Worm (Caenorhabditis elegans): Measurements from ENCODE around the gene F44E5.15.

The F44E5.15 gene

ce11 chrII:11725615-11726014 lies 46.8 kb upstream of the F44E5.15 start:
- no peak for TF ChIP-seq R02D3.7 (tag; optimal IDR thresholded peaks at IDR 0.05)
- TF ChIP-seq nfya-1 (tag; optimal IDR thresholded peaks at IDR 0.05; ENCODE audit: insufficient read depth), result no peak
- no peak for TF ChIP-seq fkh-10 (GFP tag; optimal IDR thresholded peaks at IDR 0.05)
- TF ChIP-seq lsy-12 (tag; optimal IDR thresholded peaks at IDR 0.05), result no peak
- TF ChIP-seq mml-1 (tag; optimal IDR thresholded peaks at IDR 0.05), result no peak
- no peak for TF ChIP-seq pqm-1 (tag; optimal IDR thresholded peaks at IDR 0.05)
- no peak for TF ChIP-seq elt-2 (tag; optimal IDR thresholded peaks at IDR 0.05)
- no peak for TF ChIP-seq nhr-76 (tag; optimal IDR thresholded peaks at IDR 0.05)

- TF ChIP-seq daf-12 (tag; optimal IDR thresholded peaks at IDR 0.05) (no peak), nhr-12 (tag; optimal IDR thresholded peaks at IDR 0.05) (no peak), ztf-4 (tag; optimal IDR thresholded peaks at IDR 0.05) (no peak), unc-39 (tag; optimal IDR thresholded peaks at IDR 0.05) (no peak), skn-1 (tag; optimal IDR thresholded peaks at IDR 0.05) (no peak), ZK546.5 (tag; optimal IDR thresholded peaks at IDR 0.05) (no peak), lin-15B (tag; optimal IDR thresholded peaks at IDR 0.05) (no peak), nhr-11 (tag; optimal IDR thresholded peaks at IDR 0.05) (no peak), egl-27 (tag; optimal IDR thresholded peaks at IDR 0.05) (no peak), ceh-82 (tag; optimal IDR thresholded peaks at IDR 0.05) (no peak), nhr-76 (tag; optimal IDR thresholded peaks at IDR 0.05) (no peak), snpc-4 (tag; optimal IDR thresholded peaks at IDR 0.05) (no peak), ceh-16 (tag; optimal IDR thresholded peaks at IDR 0.05) (no peak), egl-5 (tag; optimal IDR thresholded peaks at IDR 0.05) (no peak), nfya-1 (tag; optimal IDR thresholded peaks at IDR 0.05; ENCODE audit: insufficient read depth) (no peak), fkh-2 (tag; optimal IDR thresholded peaks at IDR 0.05) (no peak), fkh-10 (GFP tag; optimal IDR thresholded peaks at IDR 0.05) (no peak)
These were observed 45.9 kb upstream of the F44E5.15 start, which contains the start of gene F13D12.5 for ce11 chrII:11726470-11727106. TSS of gene F13D12.5 (plus strand) at chrII:11726814.

- TF ChIP-seq egl-27 (tag; optimal IDR thresholded peaks at IDR 0.05), result no peak
- TF ChIP-seq nhr-67 (tag; optimal IDR thresholded peaks at IDR 0.05), result no peak
- no peak for TF ChIP-seq ceh-28 (tag; optimal IDR thresholded peaks at IDR 0.05)
- TF ChIP-seq ztf-4 (tag; optimal IDR thresholded peaks at IDR 0.05), result no peak
- no peak for TF ChIP-seq elt-3 (tag; optimal IDR thresholded peaks at IDR 0.05)
- TF ChIP-seq nhr-28 (tag; optimal IDR thresholded peaks at IDR 0.05), result no peak
- no peak for TF ChIP-seq skn-1 (tag; optimal IDR thresholded peaks at IDR 0.05)
- TF ChIP-seq elt-2 (tag; optimal IDR thresholded peaks at IDR 0.05), result no peak
- TF ChIP-seq mml-1 (tag; optimal IDR thresholded peaks at IDR 0.05), result no peak
- TF ChIP-seq nhr-77 (tag; optimal IDR thresholded peaks at IDR 0.05), result no peak
- no peak for TF ChIP-seq zag-1 (tag; optimal IDR thresholded peaks at IDR 0.05)
- TF ChIP-seq nhr-25 (tag; optimal IDR thresholded peaks at IDR 0.05), result no peak
- no peak for TF ChIP-seq nhr-11 (tag; optimal IDR thresholded peaks at IDR 0.05)
- no peak for TF ChIP-seq nhr-12 (tag; optimal IDR thresholded peaks at IDR 0.05)
- no peak for TF ChIP-seq hmg-11 (tag; optimal IDR thresholded peaks at IDR 0.05)
- TF ChIP-seq eor-1 (tag; optimal IDR thresholded peaks at IDR 0.05), result no peak
- no peak for TF ChIP-seq R02D3.7 (tag; optimal IDR thresholded peaks at IDR 0.05)
- no peak for TF ChIP-seq fkh-2 (tag; optimal IDR thresholded peaks at IDR 0.05)
- no peak for TF ChIP-seq lin-15B (tag; optimal IDR thresholded peaks at IDR 0.05)
- no peak for TF ChIP-seq nhr-43 (tag; optimal IDR thresholded peaks at IDR 0.05; ENCODE audit: poor library complexity, severe bottlenecking)
These were observed 45.0 kb upstream of the F44E5.15 start for ce11 chrII:11727438-11727837.

ce11 chrII:11728545-11729105 lies 43.8 kb upstream of the F44E5.15 start, which contains the start of gene alh-8:
TSS of gene alh-8 (plus strand) at chrII:11729055.
- TF ChIP-seq nfya-1 (tag; optimal IDR thresholded peaks at IDR 0.05; ENCODE audit: insufficient read depth), result peak; percentile 44
- peak; percentile 92 for TF ChIP-seq mdl-1 (tag; optimal IDR thresholded peaks at IDR 0.05)
- TF ChIP-seq elt-2 (tag; optimal IDR thresholded peaks at IDR 0.05), result peak; percentile 76
- TF ChIP-seq ceh-28 (tag; optimal IDR thresholded peaks at IDR 0.05), result no peak
- no peak for TF ChIP-seq snpc-4 (tag; optimal IDR thresholded peaks at IDR 0.05)
- TF ChIP-seq skn-1 (tag; optimal IDR thresholded peaks at IDR 0.05), result no peak
- TF ChIP-seq pqm-1 (tag; optimal IDR thresholded peaks at IDR 0.05), result peak; percentile 14
- TF ChIP-seq ceh-9 (tag; optimal IDR thresholded peaks at IDR 0.05), result no peak
- no peak for TF ChIP-seq fkh-10 (GFP tag; optimal IDR thresholded peaks at IDR 0.05)
- no peak for TF ChIP-seq unc-39 (tag; optimal IDR thresholded peaks at IDR 0.05)
- TF ChIP-seq nhr-25 (tag; optimal IDR thresholded peaks at IDR 0.05), result no peak
- TF ChIP-seq ceh-16 (tag; optimal IDR thresholded peaks at IDR 0.05), result no peak
- no peak for TF ChIP-seq ztf-4 (tag; optimal IDR thresholded peaks at IDR 0.05)
- peak; percentile 55 for TF ChIP-seq pha-4 (tag; optimal IDR thresholded peaks at IDR 0.05)
- no peak for TF ChIP-seq nhr-28 (tag; optimal IDR thresholded peaks at IDR 0.05)
- TF ChIP-seq nhr-67 (tag; optimal IDR thresholded peaks at IDR 0.05), result no peak
- peak; percentile 21 for TF ChIP-seq nhr-77 (tag; optimal IDR thresholded peaks at IDR 0.05)
- no peak for TF ChIP-seq ZK546.5 (tag; optimal IDR thresholded peaks at IDR 0.05)
- TF ChIP-seq ztf-11 (tag; optimal IDR thresholded peaks at IDR 0.05), result no peak
- no peak for TF ChIP-seq nhr-43 (tag; optimal IDR thresholded peaks at IDR 0.05; ENCODE audit: poor library complexity, severe bottlenecking)
- TF ChIP-seq lsy-12 (tag; optimal IDR thresholded peaks at IDR 0.05), result no peak
- TF ChIP-seq ceh-82 (tag; optimal IDR thresholded peaks at IDR 0.05), result no peak
- TF ChIP-seq nhr-23 (tag; optimal IDR thresholded peaks at IDR 0.05), result peak; percentile 5
- TF ChIP-seq ama-1 (optimal IDR thresholded peaks at IDR 0.05), result peak; percentile 53
- TF ChIP-seq lin-15B (tag; optimal IDR thresholded peaks at IDR 0.05), result peak; percentile 14
- peak; percentile 31 for TF ChIP-seq lin-39 (tag; optimal IDR thresholded peaks at IDR 0.05)
- no peak for TF ChIP-seq unc-62 (GFP tag; optimal IDR thresholded peaks at IDR 0.05)
- no peak for TF ChIP-seq elt-1 (tag; optimal IDR thresholded peaks at IDR 0.05)
- TF ChIP-seq aly-2 (tag; optimal IDR thresholded peaks at IDR 0.05), result no peak
- TF ChIP-seq egl-5 (tag; optimal IDR thresholded peaks at IDR 0.05), result no peak
- TF ChIP-seq fos-1 (tag; optimal IDR thresholded peaks at IDR 0.05), result no peak
